Worm (Caenorhabditis elegans) whole organism, dauer: ENCODE data around the gene F58F12.4.

Source experiments
- unc-62 ChIP-seq: sonication (generic microtip); optimal IDR thresholded peaks from 2 replicates; lab custom pipeline; 2017; ENCODE audit warnings: missing biosample characterization, missing genetic modification reagents, missing genetic modification characterization

The F58F12.4 gene

ce11 chrII:6386467-6386866, at the start of gene F58F12.4:
Gene F58F12.4, plus strand, starts transcription at chrII:6386767.
- no peak for TF ChIP-seq unc-62

ce11 chrII:6339511-6339910, 47.1 kb upstream of the F58F12.4 start:
- no peak for TF ChIP-seq unc-62

- no peak for TF ChIP-seq unc-62
These were observed 46.6 kb upstream of the F58F12.4 start, which contains the start of gene C32D5.7 for ce11 chrII:6339948-6340347. Gene C32D5.7, minus strand, starts transcription at chrII:6340048.

- TF ChIP-seq unc-62, result no peak
These were observed 45.5 kb upstream of the F58F12.4 start for ce11 chrII:6341076-6341475.

ce11 chrII:6342455-6342854, 44.1 kb upstream of the F58F12.4 start:
- no peak for TF ChIP-seq unc-62

ce11 chrII:6343893-6344292, 42.7 kb upstream of the F58F12.4 start, which contains the start of gene txt-18:
Gene txt-18, plus strand, starts transcription at chrII:6344072.
- TF ChIP-seq unc-62, result no peak

- TF ChIP-seq unc-62, result no peak
These were observed 42.1 kb upstream of the F58F12.4 start for ce11 chrII:6344513-6344912.

ce11 chrII:6345195-6346158, 41.1 kb upstream of the F58F12.4 start, which contains the start of gene C32D5.8:
Gene C32D5.8, minus strand, starts transcription at chrII:6345964.
- no peak for TF ChIP-seq unc-62

- no peak for TF ChIP-seq unc-62
These were observed 40.0 kb upstream of the F58F12.4 start for ce11 chrII:6346551-6347079.

- no peak for TF ChIP-seq unc-62
These were observed 39.0 kb upstream of the F58F12.4 start, which contains the start of gene lgg-1 for ce11 chrII:6347341-6348118. Gene lgg-1, minus strand, starts transcription at chrII:6347719.

- peak; percentile 39 for TF ChIP-seq unc-62
These were observed 38.2 kb upstream of the F58F12.4 start for ce11 chrII:6348360-6348759.

- TF ChIP-seq unc-62, result no peak
These were observed 36.6 kb upstream of the F58F12.4 start for ce11 chrII:6349968-6350367.

- TF ChIP-seq unc-62, result no peak
These were observed 34.7 kb upstream of the F58F12.4 start, which contains the start of gene C32D5.10 for ce11 chrII:6351887-6352286. Gene C32D5.10, minus strand, starts transcription at chrII:6351987.

ce11 chrII:6355396-6356346, 30.9 kb upstream of the F58F12.4 start, which contains the start of gene C32D5.11:
Gene C32D5.11, minus strand, starts transcription at chrII:6355446.
- no peak for TF ChIP-seq unc-62

- no peak for TF ChIP-seq unc-62
These were observed 28.3 kb upstream of the F58F12.4 start for ce11 chrII:6358232-6358631.

- no peak for TF ChIP-seq unc-62
These were observed 27.7 kb upstream of the F58F12.4 start, which contains the start of gene C32D5.12 for ce11 chrII:6358905-6359304. Gene C32D5.12, minus strand, starts transcription at chrII:6359005.
